Fruit fly (Drosophila melanogaster) whole organism, embryonic: ENCODE data around the gene CG1983.
A peak's percentile ranks its signal among the peaks of the same experiment; 100 is the strongest.

Source experiments
- Blimp-1 ChIP-seq: fragments of 200-800 bp; sonication (Bioruptor generic); optimal IDR thresholded peaks from 3 replicates; lab custom pipeline; 2018; ENCODE audit warnings: missing biosample characterization, missing genetic modification characterization, mild to moderate bottlenecking, moderate library complexity, missing genetic modification reagents
- CG10431 ChIP-seq: fragments of 200-800 bp; sonication (Bioruptor generic); optimal IDR thresholded peaks from 3 replicates; lab custom pipeline; 2018; ENCODE audit warnings: missing biosample characterization, mild to moderate bottlenecking, missing genetic modification characterization
- CG10979 ChIP-seq: fragments of 200-800 bp; sonication (Bioruptor generic); optimal IDR thresholded peaks from 2 replicates; lab custom pipeline; 2018; ENCODE audit warnings: missing biosample characterization, mild to moderate bottlenecking, missing genetic modification characterization, moderate library complexity
- CG11456 ChIP-seq: fragments of 200-800 bp; sonication (Bioruptor generic); IDR thresholded peaks from 3 replicates; pipeline ENCODE4 v1.3.6; 2022; ENCODE audit warnings: missing biosample characterization, missing genetic modification characterization
- CG11504 ChIP-seq: fragments of 200-800 bp; sonication (Bioruptor generic); optimal IDR thresholded peaks from 3 replicates; lab custom pipeline; 2019; ENCODE audit warnings: missing biosample characterization, mild to moderate bottlenecking, missing genetic modification characterization, moderate library complexity
- CG12391 ChIP-seq: fragments of 200-800 bp; sonication (Bioruptor generic); optimal IDR thresholded peaks from 3 replicates; lab custom pipeline; 2018; ENCODE audit warnings: missing biosample characterization, mild to moderate bottlenecking, missing genetic modification characterization, moderate library complexity
- CG13424 ChIP-seq: fragments of 200-800 bp; sonication (Bioruptor generic); optimal IDR thresholded peaks from 2 replicates; lab custom pipeline; 2019; ENCODE audit warnings: missing biosample characterization, mild to moderate bottlenecking, missing genetic modification characterization, moderate library complexity
- CG17361 ChIP-seq: fragments of 200-800 bp; sonication (Bioruptor generic); IDR thresholded peaks from 3 replicates; pipeline ENCODE4 v1.3.6; 2022; ENCODE audit warnings: missing biosample characterization, missing genetic modification characterization
- CG17802 ChIP-seq: fragments of 200-800 bp; sonication (Bioruptor generic); optimal IDR thresholded peaks from 2 replicates; lab custom pipeline; 2018; ENCODE audit warnings: missing biosample characterization, mild to moderate bottlenecking, missing genetic modification characterization, moderate library complexity
- CG18262 ChIP-seq: fragments of 200-800 bp; optimal IDR thresholded peaks from 3 replicates; lab custom pipeline; 2019; ENCODE audit warnings: missing biosample characterization, mild to moderate bottlenecking, missing genetic modification characterization, moderate library complexity
- CG18599 ChIP-seq: fragments of 200-800 bp; sonication (Bioruptor generic); optimal IDR thresholded peaks from 3 replicates; lab custom pipeline; 2017; ENCODE audit warnings: missing biosample characterization, missing genetic modification characterization, mild to moderate bottlenecking, moderate library complexity, missing genetic modification reagents
- CG2120 ChIP-seq: fragments of 200-800 bp; sonication (Bioruptor generic); optimal IDR thresholded peaks from 3 replicates; lab custom pipeline; 2016; ENCODE audit warnings: missing biosample characterization, missing genetic modification characterization
- CG2678 ChIP-seq: fragments of 200-800 bp; sonication (Bioruptor generic); optimal IDR thresholded peaks from 3 replicates; lab custom pipeline; 2019; ENCODE audit warnings: missing biosample characterization, mild to moderate bottlenecking, missing genetic modification characterization, moderate library complexity
- CG2712 ChIP-seq: fragments of 200-800 bp; optimal IDR thresholded peaks from 3 replicates; lab custom pipeline; 2019; ENCODE audit warnings: missing biosample characterization, mild to moderate bottlenecking, missing genetic modification characterization, moderate library complexity
- CG2889 ChIP-seq: fragments of 200-800 bp; sonication (Bioruptor generic); IDR thresholded peaks from 3 replicates; pipeline ENCODE4 v1.3.6; 2022; ENCODE audit warnings: missing biosample characterization, missing genetic modification characterization
- CG3847 ChIP-seq: fragments of 200-800 bp; sonication (Bioruptor generic); IDR thresholded peaks from 2 replicates; pipeline ENCODE4 v1.3.6; 2022; ENCODE audit warnings: missing biosample characterization, missing genetic modification characterization
- CG6254 ChIP-seq: fragments of 200-800 bp; sonication (Bioruptor generic); optimal IDR thresholded peaks from 3 replicates; lab custom pipeline; 2017; ENCODE audit warnings: mild to moderate bottlenecking, missing biosample characterization, missing genetic modification reagents, missing genetic modification characterization
- CG7556 ChIP-seq: fragments of 200-800 bp; sonication (Bioruptor generic); optimal IDR thresholded peaks from 2 replicates; lab custom pipeline; 2017; ENCODE audit warnings: missing biosample characterization, mild to moderate bottlenecking, missing genetic modification characterization
- CG7839 ChIP-seq: fragments of 200-800 bp; sonication (Bioruptor generic); optimal IDR thresholded peaks from 3 replicates; lab custom pipeline; 2018; ENCODE audit warnings: missing biosample characterization, mild to moderate bottlenecking, missing genetic modification characterization, moderate library complexity
- CG8924 ChIP-seq: fragments of 200-800 bp; optimal IDR thresholded peaks from 3 replicates; lab custom pipeline; 2019; ENCODE audit warnings: missing biosample characterization, mild to moderate bottlenecking, missing genetic modification characterization, moderate library complexity
- CG9876 ChIP-seq: fragments of 200-800 bp; sonication (Bioruptor generic); optimal IDR thresholded peaks from 2 replicates; lab custom pipeline; 2016; ENCODE audit warnings: missing biosample characterization, missing genetic modification characterization
- D ChIP-seq, 2 experiments: fragments of 200-800 bp in 1 of 2; fragments of >200 bp in 1 of 2; sonication (Bioruptor generic) in 1 of 2; optimal IDR thresholded peaks; 2 replicates in 1 of 2; 3 replicates in 1 of 2; lab custom pipeline; 2017; ENCODE audit warnings: mild to moderate bottlenecking in 1 of 2, missing biosample characterization in 1 of 2, missing genetic modification characterization in 1 of 2, missing genetic modification reagents in 1 of 2
- Dfd ChIP-seq, 2 experiments: fragments of >200 bp; optimal IDR thresholded peaks; 2 replicates each; lab custom pipeline; 2017; ENCODE audit warnings: missing biosample characterization in 2 of 2, missing genetic modification characterization in 2 of 2
- ERR ChIP-seq: fragments of 200-800 bp; sonication (Bioruptor generic); optimal IDR thresholded peaks from 2 replicates; lab custom pipeline; 2016; ENCODE audit warnings: missing biosample characterization, missing genetic modification characterization
- Fer1 ChIP-seq: fragments of 200-800 bp; sonication (Bioruptor generic); optimal IDR thresholded peaks from 2 replicates; lab custom pipeline; 2017; ENCODE audit warnings: missing biosample characterization, mild to moderate bottlenecking, missing genetic modification characterization
- Hmr ChIP-seq: fragments of 200-800 bp; sonication (Bioruptor generic); optimal IDR thresholded peaks from 3 replicates; lab custom pipeline; 2017; ENCODE audit warnings: mild to moderate bottlenecking, missing biosample characterization, missing genetic modification reagents, missing genetic modification characterization
- Hr51 ChIP-seq, 2 experiments: fragments of 200-800 bp; sonication (Bioruptor generic); optimal IDR thresholded peaks; 2 replicates in 1 of 2; 3 replicates in 1 of 2; lab custom pipeline; 2016 to 2018; ENCODE audit warnings: missing biosample characterization in 2 of 2, missing genetic modification characterization in 2 of 2, mild to moderate bottlenecking in 1 of 2, moderate library complexity in 1 of 2
- Meics ChIP-seq: fragments of 200-800 bp; sonication (Bioruptor generic); optimal IDR thresholded peaks from 2 replicates; lab custom pipeline; 2017; ENCODE audit warnings: missing biosample characterization, mild to moderate bottlenecking, missing genetic modification characterization
- Ptx1 ChIP-seq: fragments of 200-800 bp; sonication (Bioruptor generic); IDR thresholded peaks from 2 replicates; pipeline ENCODE4 v1.3.6; 2022; ENCODE audit warnings: missing biosample characterization, missing genetic modification characterization
- Sox102F ChIP-seq: fragments of 200-800 bp; sonication (Bioruptor generic); optimal IDR thresholded peaks from 2 replicates; lab custom pipeline; 2018; ENCODE audit warnings: missing biosample characterization, mild to moderate bottlenecking, missing genetic modification characterization, moderate library complexity
- Stat92E ChIP-seq, 3 experiments: fragments of >200 bp in 2 of 3; fragments of 200-800 bp in 1 of 3; sonication (Bioruptor generic) in 1 of 3; optimal IDR thresholded peaks; 2 replicates each; lab custom pipeline; 2017 to 2019; ENCODE audit warnings: missing biosample characterization in 3 of 3, missing genetic modification characterization in 3 of 3, mild to moderate bottlenecking in 1 of 3, moderate library complexity in 1 of 3
- bab2 ChIP-seq: fragments of 200-800 bp; sonication (Bioruptor generic); optimal IDR thresholded peaks from 2 replicates; lab custom pipeline; 2016; ENCODE audit warnings: missing biosample characterization, missing genetic modification characterization
- bowl ChIP-seq: fragments of 200-800 bp; sonication (Bioruptor generic); IDR thresholded peaks from 2 replicates; pipeline ENCODE4 v1.3.6; 2022; ENCODE audit warnings: missing biosample characterization, missing genetic modification characterization
- bsh ChIP-seq, 2 experiments: fragments of 200-800 bp; sonication (Bioruptor generic); optimal IDR thresholded peaks; 2 replicates each; lab custom pipeline; 2017 to 2018; ENCODE audit warnings: mild to moderate bottlenecking in 2 of 2, missing biosample characterization in 2 of 2, missing genetic modification characterization in 2 of 2, moderate library complexity in 1 of 2
- da ChIP-seq: fragments of 200-800 bp; sonication (Bioruptor generic); optimal IDR thresholded peaks from 2 replicates; lab custom pipeline; 2016; ENCODE audit warnings: missing biosample characterization, missing genetic modification characterization
- dmrt99B ChIP-seq: fragments of 200-800 bp; sonication (Bioruptor generic); optimal IDR thresholded peaks from 2 replicates; lab custom pipeline; 2018; ENCODE audit warnings: missing biosample characterization, mild to moderate bottlenecking, missing genetic modification characterization, moderate library complexity
- gce ChIP-seq: fragments of 200-800 bp; sonication (Bioruptor generic); IDR thresholded peaks from 3 replicates; pipeline ENCODE4 v1.3.6; 2022; ENCODE audit warnings: missing biosample characterization, missing genetic modification characterization
- gem ChIP-seq: fragments of 200-800 bp; sonication (Bioruptor generic); optimal IDR thresholded peaks from 2 replicates; lab custom pipeline; 2019; ENCODE audit warnings: missing biosample characterization, mild to moderate bottlenecking, missing genetic modification characterization, moderate library complexity
- grau ChIP-seq: fragments of 200-800 bp; optimal IDR thresholded peaks from 3 replicates; lab custom pipeline; 2019; ENCODE audit warnings: missing biosample characterization, mild to moderate bottlenecking, missing genetic modification characterization, moderate library complexity
- gro ChIP-seq: fragments of 200-800 bp; sonication (Bioruptor generic); optimal IDR thresholded peaks from 2 replicates; lab custom pipeline; 2016; ENCODE audit warnings: missing biosample characterization, missing genetic modification characterization
- gsb-n ChIP-seq: fragments of 200-800 bp; sonication (Bioruptor generic); optimal IDR thresholded peaks from 3 replicates; lab custom pipeline; 2018; ENCODE audit warnings: missing biosample characterization, mild to moderate bottlenecking, missing genetic modification characterization
- lab ChIP-seq: fragments of 200-800 bp; sonication (Bioruptor generic); optimal IDR thresholded peaks from 3 replicates; lab custom pipeline; 2017; ENCODE audit warnings: missing biosample characterization, missing genetic modification characterization, mild to moderate bottlenecking, moderate library complexity, missing genetic modification reagents
- row ChIP-seq: fragments of 200-800 bp; sonication (Bioruptor generic); IDR thresholded peaks from 3 replicates; pipeline ENCODE4 v1.3.6; 2022; ENCODE audit warnings: missing biosample characterization, missing genetic modification characterization
- sens ChIP-seq: fragments of 200-800 bp; sonication (Bioruptor generic); peaks from one replicate; lab custom pipeline; 2016; ENCODE audit warnings: missing biosample characterization, missing genetic modification characterization
- sens-2 ChIP-seq: fragments of 200-800 bp; sonication (Bioruptor generic); IDR thresholded peaks from 2 replicates; pipeline ENCODE4 v1.3.6; 2022; ENCODE audit warnings: missing biosample characterization, missing genetic modification characterization
- seq ChIP-seq: fragments of 200-800 bp; sonication (Bioruptor generic); IDR thresholded peaks from 2 replicates; pipeline ENCODE4 v1.3.6; 2022; ENCODE audit warnings: missing biosample characterization, missing genetic modification characterization
- slp2 ChIP-seq: fragments of 200-800 bp; sonication (Bioruptor generic); optimal IDR thresholded peaks from 2 replicates; lab custom pipeline; 2016; ENCODE audit warnings: missing biosample characterization, missing genetic modification characterization
- sqz ChIP-seq: fragments of 200-800 bp; sonication (Bioruptor generic); optimal IDR thresholded peaks from 3 replicates; lab custom pipeline; 2018; ENCODE audit warnings: missing biosample characterization, mild to moderate bottlenecking, missing genetic modification characterization
- ttk ChIP-seq: fragments of 200-800 bp; sonication (Bioruptor generic); IDR thresholded peaks from 2 replicates; pipeline ENCODE4 v2.1.2; 2022; ENCODE audit warnings: missing biosample characterization, missing genetic modification characterization

CG1983 gene

DNA sequence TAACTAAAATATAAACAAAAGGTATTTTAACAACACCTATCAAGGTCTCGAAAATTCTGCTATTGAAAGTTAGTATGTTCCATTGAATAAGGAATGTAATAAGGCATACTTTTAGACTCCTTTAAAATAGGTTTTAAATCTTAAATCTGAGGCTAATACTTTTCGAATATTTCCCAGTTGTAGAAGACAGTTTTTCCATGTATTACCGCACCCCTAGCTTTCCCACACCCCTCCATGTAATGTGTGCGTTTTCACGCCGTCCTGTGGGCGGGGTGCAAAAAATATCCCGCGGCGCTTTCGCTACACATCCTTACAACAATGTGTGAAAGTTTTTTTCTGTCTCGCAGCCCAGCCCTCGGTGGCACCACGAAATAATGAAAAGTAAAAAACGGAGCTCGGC, 47.1 kb upstream of the CG1983 start:
- peak; percentile 10 for TF ChIP-seq Hmr (GFP tag; lab: Kevin White, UChicago)
- TF ChIP-seq CG6254 (GFP tag; lab: Kevin White, UChicago) = no peak
- peak; percentile 12 for TF ChIP-seq lab (GFP tag; lab: Kevin White, UChicago)
- peak; percentile 5 for TF ChIP-seq CG13424
- TF ChIP-seq CG2889 = no peak
- TF ChIP-seq CG17361 (GFP tag; lab: Robert Waterston, UW) = no peak
- TF ChIP-seq bsh (GFP tag; optimal IDR thresholded peaks at IDR 0.05; lab: Kevin White, UChicago) = peak in 1 of 2 experiments; percentile 26
- peak; percentile 11 for TF ChIP-seq grau (tag; lab: Kevin White, UChicago)
- TF ChIP-seq CG8924 = peak; percentile 1
- TF ChIP-seq sens (GFP tag; lab: Kevin White, UChicago) = peak; percentile 17
- TF ChIP-seq da (GFP tag; lab: Kevin White, UChicago) = no peak
- TF ChIP-seq dmrt99B (tag; lab: Kevin White, UChicago) = peak; percentile 17
- peak; percentile 28 for TF ChIP-seq gem (tag; lab: Kevin White, UChicago)
- no peak for TF ChIP-seq slp2
- TF ChIP-seq Sox102F = peak; percentile 12
- TF ChIP-seq sqz (GFP tag; lab: Kevin White, UChicago) = peak; percentile 14
- TF ChIP-seq CG17802 = no peak
- no peak for TF ChIP-seq gro
- TF ChIP-seq CG2678 (tag; lab: Kevin White, UChicago) = peak; percentile 39
- TF ChIP-seq CG3847 (GFP tag; lab: Robert Waterston, UW) = no peak
- TF ChIP-seq row (GFP tag; lab: Robert Waterston, UW) = peak; percentile 54
- TF ChIP-seq Meics = peak; percentile 8
- no peak for TF ChIP-seq Stat92E (GFP tag; optimal IDR thresholded peaks at IDR 0.05; lab: Kevin White, UChicago)
- TF ChIP-seq CG11504 (tag; lab: Kevin White, UChicago) = peak; percentile 35
- peak; percentile 23 for TF ChIP-seq gsb-n (tag; lab: Kevin White, UChicago)
- peak; percentile 11 for TF ChIP-seq Blimp-1 (GFP tag; lab: Kevin White, UChicago)
- peak in 1 of 2 experiments; percentile 12 for TF ChIP-seq Hr51 (GFP tag; optimal IDR thresholded peaks at IDR 0.05; lab: Kevin White, UChicago)
- TF ChIP-seq CG11456 (GFP tag; lab: Robert Waterston, UW) = no peak
- TF ChIP-seq Fer1 = peak; percentile 8
- TF ChIP-seq CG9876 (GFP tag; lab: Kevin White, UChicago) = no peak
- TF ChIP-seq bowl (GFP tag; lab: Robert Waterston, UW) = no peak
- TF ChIP-seq ttk (GFP tag; lab: Robert Waterston, UW) = no peak
- TF ChIP-seq CG2712 (tag; lab: Kevin White, UChicago) = peak; percentile 12
- TF ChIP-seq CG2120 (GFP tag; lab: Kevin White, UChicago) = peak; percentile 23
- TF ChIP-seq CG7839 (tag; lab: Kevin White, UChicago) = peak; percentile 10
- peak; percentile 18 for TF ChIP-seq CG18262
- no peak for TF ChIP-seq ERR (GFP tag; lab: Kevin White, UChicago)
- no peak for TF ChIP-seq sens-2 (GFP tag; lab: Robert Waterston, UW)
- no peak for TF ChIP-seq Dfd (GFP tag; optimal IDR thresholded peaks at IDR 0.05; lab: Kevin White, UChicago)
- TF ChIP-seq D (optimal IDR thresholded peaks at IDR 0.05; lab: Kevin White, UChicago) = no peak
- peak; percentile 12 for TF ChIP-seq D (GFP tag; optimal IDR thresholded peaks at IDR 0.05; lab: Kevin White, UChicago)
- TF ChIP-seq CG10979 (tag; lab: Kevin White, UChicago) = peak; percentile 15
- peak; percentile 36 for TF ChIP-seq CG7556
- peak; percentile 44 for TF ChIP-seq CG18599 (GFP tag; lab: Kevin White, UChicago)
- peak; percentile 26 for TF ChIP-seq CG12391
- peak; percentile 25; the same call in 1 of the 2 replicates for TF ChIP-seq Ptx1 (GFP tag; lab: Robert Waterston, UW)
- no peak for TF ChIP-seq bab2 (GFP tag; lab: Kevin White, UChicago)
- 0 out of 2 replicates have a peak, but pooled peaks have one; percentile 24 for TF ChIP-seq seq (GFP tag; lab: Robert Waterston, UW)
- TF ChIP-seq gce (GFP tag; lab: Robert Waterston, UW) = no peak
- peak; percentile 92 for TF ChIP-seq CG10431
